Worm (Caenorhabditis elegans): Measurements from ENCODE around the gene Y59A8B.26.

DNA sequence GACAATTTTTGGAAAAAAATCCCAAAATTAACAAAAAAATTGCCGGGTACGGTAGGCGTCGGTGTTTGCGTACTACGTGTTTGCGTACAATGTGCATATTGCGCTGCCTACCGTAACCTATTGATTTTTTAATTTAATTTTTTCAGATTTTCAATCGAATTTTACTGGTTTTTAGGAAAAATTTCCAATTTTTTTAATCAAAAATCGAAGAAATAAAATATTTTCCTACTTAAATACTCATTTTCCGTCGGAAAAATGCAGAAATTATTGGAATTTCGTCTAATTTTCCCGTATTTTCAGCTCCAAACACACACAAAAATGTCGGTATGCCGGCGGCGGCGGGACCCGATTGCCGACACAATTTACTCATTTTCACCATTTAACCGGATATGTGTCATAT lies 24.7 kb downstream of the Y59A8B.26 start, which contains the start of gene Y59A8B.21:
- TF ChIP-seq ztf-11 (tag; optimal IDR thresholded peaks at IDR 0.05) (no peak), ces-1 (GFP tag; optimal IDR thresholded peaks at IDR 0.05) (no peak), pha-4 (tag; optimal IDR thresholded peaks at IDR 0.05) (no peak)
